Fruit fly (Drosophila melanogaster): Measurements from ENCODE around the gene La.

The La gene

DNA sequence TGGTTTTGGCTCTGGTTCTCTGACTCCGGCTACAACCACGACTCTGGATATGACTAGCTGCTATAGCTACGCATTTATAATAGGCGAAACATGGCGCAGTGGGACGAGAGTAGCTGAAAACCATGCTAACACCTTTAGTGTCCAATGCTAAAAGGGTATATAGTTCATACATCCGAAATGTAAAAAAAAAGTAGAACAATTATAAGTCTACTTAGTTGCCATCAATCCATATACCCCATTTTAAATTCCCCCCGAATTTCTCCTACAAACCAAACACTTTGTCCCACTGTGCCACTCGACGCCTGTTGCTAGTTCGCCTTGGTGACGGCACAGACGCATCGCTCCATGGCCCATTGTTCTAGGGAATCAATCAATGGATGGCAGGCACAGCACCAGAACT is 23.5 kb downstream of the La start (continued):
- TF ChIP-seq CG3163 (GFP tag; optimal IDR thresholded peaks at IDR 0.05) (peak; percentile 6), bsh (GFP tag; optimal IDR thresholded peaks at IDR 0.05) (peak; percentile 72 to 76), Adf1 (GFP tag; IDR thresholded peaks at IDR 0.05) (no peak), CG13894 (tag; optimal IDR thresholded peaks at IDR 0.05) (no peak), Dll (GFP tag; IDR thresholded peaks at IDR 0.05; ENCODE audit: partially characterized antibody) (no peak), Myb (GFP tag; optimal IDR thresholded peaks at IDR 0.05) (peak; percentile 44), fd102C (GFP tag; optimal IDR thresholded peaks at IDR 0.05) (no peak), CG31388 (GFP tag; optimal IDR thresholded peaks at IDR 0.05) (peak; percentile 63), caup (GFP tag; optimal IDR thresholded peaks at IDR 0.05; ENCODE audit: severe bottlenecking) (peak; percentile 19), sisA (GFP tag; IDR thresholded peaks at IDR 0.05) (peak; percentile 81), CG8290 (GFP tag; optimal IDR thresholded peaks at IDR 0.05) (peak; percentile 39), CG8290 (tag; optimal IDR thresholded peaks at IDR 0.05) (no peak), croc (GFP tag; conservative IDR thresholded peaks at IDR 0.05) (peak; percentile 75), CG4854 (GFP tag; optimal IDR thresholded peaks at IDR 0.05) (peak; percentile 64), disco-r (GFP tag; optimal IDR thresholded peaks at IDR 0.05) (no peak), CG30020 (tag; optimal IDR thresholded peaks at IDR 0.05) (no peak), Fer3 (tag; optimal IDR thresholded peaks at IDR 0.05) (peak; percentile 65), row (GFP tag; IDR thresholded peaks at IDR 0.05) (peak; percentile 80), trh (GFP tag; optimal IDR thresholded peaks at IDR 0.05) (no peak), NfI (GFP tag; optimal IDR thresholded peaks at IDR 0.05) (peak; percentile 35), her (GFP tag; optimal IDR thresholded peaks at IDR 0.05) (peak; percentile 20), CG43689 (GFP tag; IDR thresholded peaks at IDR 0.05) (0 out of 2 replicates have a peak, but pooled peaks have one; percentile 19), pfk (GFP tag; optimal IDR thresholded peaks at IDR 0.05) (no peak), da (GFP tag; optimal IDR thresholded peaks at IDR 0.05) (no peak), ato (GFP tag; IDR thresholded peaks at IDR 0.05; ENCODE audit: partially characterized antibody) (no peak), ssp (GFP tag; IDR thresholded peaks at IDR 0.05) (peak; percentile 41), CG3281 (GFP tag; optimal IDR thresholded peaks at IDR 0.05) (peak; percentile 68), CG5245 (GFP tag; optimal IDR thresholded peaks at IDR 0.05) (peak; percentile 80), CG2712 (tag; optimal IDR thresholded peaks at IDR 0.05) (peak; percentile 89), az2 (GFP tag; optimal IDR thresholded peaks at IDR 0.05) (peak; percentile 67), CG11247 (GFP tag; IDR thresholded peaks at IDR 0.05) (peak; percentile 37; the same call in 1 of the 2 replicates), CG8281 (tag; optimal IDR thresholded peaks at IDR 0.05) (peak; percentile 32), Taf1 (GFP tag; IDR thresholded peaks at IDR 0.05) (peak; percentile 67), luna (GFP tag; optimal IDR thresholded peaks at IDR 0.05) (no peak), ems (GFP tag; optimal IDR thresholded peaks at IDR 0.05) (peak; percentile 58), CG7963 (GFP tag; IDR thresholded peaks at IDR 0.05; ENCODE audit: partially characterized antibody) (0 out of 3 replicates have a peak, but pooled peaks have one; percentile 18), ham (GFP tag; IDR thresholded peaks at IDR 0.05) (no peak), sd (tag; optimal IDR thresholded peaks at IDR 0.05) (no peak), hth (optimal IDR thresholded peaks at IDR 0.05) (no peak), Atf-2 (GFP tag; optimal IDR thresholded peaks at IDR 0.05) (peak; percentile 53), so (GFP tag; IDR thresholded peaks at IDR 0.05) (0 out of 3 replicates have a peak, but pooled peaks have one; percentile 49), CG5180 (GFP tag; optimal IDR thresholded peaks at IDR 0.05) (peak; percentile 40), Chrac-16 (GFP tag; optimal IDR thresholded peaks at IDR 0.05) (peak; percentile 48), Ssrp (tag; optimal IDR thresholded peaks at IDR 0.05) (peak; percentile 54), tap (tag; optimal IDR thresholded peaks at IDR 0.05) (peak; percentile 72), CG6854 (GFP tag; optimal IDR thresholded peaks at IDR 0.05) (peak; percentile 2), Pdp1 (GFP tag; optimal IDR thresholded peaks at IDR 0.05) (peak; percentile 42 to 71), chm (GFP tag; IDR thresholded peaks at IDR 0.05) (0 out of 2 replicates have a peak, but pooled peaks have one; percentile 59), gcm (GFP tag; optimal IDR thresholded peaks at IDR 0.05) (peak; percentile 39), Mes4 (GFP tag; optimal IDR thresholded peaks at IDR 0.05) (peak; percentile 39), CG9727 (GFP tag; optimal IDR thresholded peaks at IDR 0.05) (peak; percentile 82)

Data from whole organism, embryonic.